Fruit fly (Drosophila melanogaster): Measurements from ENCODE around the gene CG14258.
A peak's percentile ranks its signal among the peaks of the same experiment; 100 is the strongest.

CG14258 gene

dm6 chr3R:27092843-27093242 lies at the start of gene CG14258:
Gene CG14258, plus strand, starts transcription at chr3R:27093143.
- no peak for TF ChIP-seq CTCF (optimal IDR thresholded peaks at IDR 0.05)

DNA sequence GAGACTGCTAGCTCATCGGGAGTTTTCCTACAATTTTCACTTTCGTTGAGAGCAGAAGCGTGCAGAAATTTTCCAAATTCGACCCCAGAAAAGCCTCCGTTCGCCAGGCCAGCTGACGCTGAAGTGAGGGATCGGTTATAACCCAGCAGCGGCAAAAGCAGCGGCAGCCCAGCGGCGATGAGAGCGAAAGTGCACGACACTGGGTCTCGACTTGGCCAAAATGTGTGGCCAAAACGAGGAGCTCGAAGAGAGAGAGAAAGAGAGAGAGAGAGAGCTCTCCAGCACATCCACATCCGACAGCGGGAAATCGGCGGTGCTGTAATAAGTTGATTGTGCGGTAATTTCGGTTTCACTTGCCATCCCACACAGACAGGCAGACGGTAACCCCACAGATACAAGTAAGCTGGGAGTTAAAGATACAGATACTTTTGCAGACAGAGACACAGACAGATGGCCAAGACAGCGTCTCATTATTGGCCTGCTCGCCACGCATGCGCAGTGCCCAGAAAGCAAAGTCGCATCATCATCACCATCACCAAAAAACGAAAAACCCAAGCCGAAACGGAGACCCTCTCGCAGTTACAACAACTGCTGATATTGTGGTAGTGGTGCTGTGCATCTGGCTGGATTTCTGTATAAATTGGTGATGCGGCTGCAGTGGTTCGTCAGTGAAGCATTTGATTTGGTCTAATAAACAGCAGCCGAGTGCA lies 44.2 kb upstream of the CG14258 start, which contains the start of gene TwdlT:
Gene TwdlT (plus strand): TSS at position 660 of the 710 bp plus-strand sequence.
- TF ChIP-seq CG8478 (optimal IDR thresholded peaks at IDR 0.05) (no peak), CTCF (optimal IDR thresholded peaks at IDR 0.05) (no peak)

DNA sequence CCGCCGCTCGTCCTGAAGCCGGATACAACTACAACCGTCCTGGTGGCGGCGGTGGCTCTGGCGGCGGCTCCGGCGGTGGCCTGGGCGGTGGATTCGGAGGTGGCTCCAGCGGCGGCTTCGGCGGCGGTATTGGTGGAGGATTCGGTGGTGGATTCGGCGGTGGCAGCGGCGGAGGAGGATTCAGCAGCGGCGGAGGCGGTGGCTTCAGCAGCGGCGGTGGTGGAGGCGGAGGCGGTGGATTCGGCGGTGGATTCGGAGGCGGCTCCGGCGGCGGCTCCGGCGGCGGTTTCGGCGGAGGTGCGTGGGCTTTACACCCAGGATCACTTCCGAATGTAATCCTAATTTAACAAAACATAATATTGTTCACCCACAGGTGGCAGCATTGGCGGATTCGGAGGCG lies 43.4 kb upstream of the CG14258 start:
- no peak for TF ChIP-seq CG8478 (optimal IDR thresholded peaks at IDR 0.05)
- no peak for TF ChIP-seq CTCF (optimal IDR thresholded peaks at IDR 0.05)

DNA sequence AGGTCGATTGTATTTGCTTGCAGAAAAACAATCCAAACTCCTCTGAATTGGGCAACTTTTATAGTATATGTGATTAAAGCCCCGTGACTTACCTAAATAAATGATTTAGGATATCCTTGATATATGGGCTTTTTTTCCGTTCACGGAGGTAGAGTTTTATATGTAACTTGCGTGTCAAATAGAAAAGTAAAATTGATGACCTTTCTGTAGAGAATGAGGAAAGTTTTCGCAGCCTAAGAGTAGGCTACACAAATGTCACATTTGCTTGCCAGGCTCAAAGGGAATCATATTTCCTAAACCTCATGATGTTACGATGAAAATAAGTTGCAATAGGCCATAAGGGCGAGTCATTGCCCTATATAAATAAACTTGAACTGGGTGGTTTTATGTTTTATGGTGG lies 36.8 kb upstream of the CG14258 start:
- no peak for TF ChIP-seq CG8478 (optimal IDR thresholded peaks at IDR 0.05)
- no peak for TF ChIP-seq CTCF (optimal IDR thresholded peaks at IDR 0.05)

dm6 chr3R:27061916-27062315 lies 31.0 kb upstream of the CG14258 start, which contains the start of gene CG34292:
Gene CG34292, plus strand, starts transcription at chr3R:27062216.
- no peak for TF ChIP-seq CTCF (optimal IDR thresholded peaks at IDR 0.05)
- no peak for TF ChIP-seq CG8478 (optimal IDR thresholded peaks at IDR 0.05)

DNA sequence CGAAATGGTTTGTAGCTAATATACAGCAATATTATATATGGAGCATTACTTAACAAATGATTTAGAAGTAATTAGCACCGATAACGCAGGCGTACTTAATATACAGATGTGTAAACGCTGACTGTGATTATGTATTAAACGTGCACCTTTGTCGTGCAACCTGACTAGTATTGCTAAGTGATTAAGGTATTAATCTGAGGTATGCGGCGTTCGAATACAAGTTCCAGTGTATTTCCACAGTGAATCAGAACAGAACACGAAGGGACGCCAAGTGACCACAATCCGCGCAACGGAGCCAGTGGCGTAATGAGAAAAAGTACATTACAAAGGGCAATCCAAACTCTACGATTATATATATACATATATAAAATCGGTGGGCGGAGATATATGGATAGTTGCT lies 28.8 kb upstream of the CG14258 start, which contains the start of gene Nep5:
Gene Nep5 (minus strand): TSS at position 101 of the 400 bp plus-strand sequence.
- TF ChIP-seq CTCF (optimal IDR thresholded peaks at IDR 0.05): no peak
- no peak for TF ChIP-seq CG8478 (optimal IDR thresholded peaks at IDR 0.05)

DNA sequence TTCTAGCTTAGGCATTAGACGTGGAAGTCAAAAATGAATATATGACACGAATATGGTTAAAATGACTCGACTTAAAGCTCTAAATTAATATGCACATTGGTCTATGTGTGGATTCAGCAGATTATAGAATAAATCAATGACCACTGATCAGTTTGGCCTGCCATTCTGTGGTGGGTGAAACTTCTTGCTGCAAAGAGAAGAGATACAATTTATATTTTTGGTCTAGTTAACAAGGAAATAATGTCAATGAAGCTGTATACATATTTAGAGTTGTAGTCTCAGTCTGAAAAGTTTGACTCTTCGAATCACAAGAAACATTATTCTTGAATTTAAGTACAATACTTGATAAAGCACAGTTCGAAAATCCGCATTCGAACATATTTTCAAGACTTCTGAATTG lies 27.8 kb upstream of the CG14258 start, which contains the start of gene CG43935:
Gene CG43935 (plus strand): TSS at position 301 of the 400 bp plus-strand sequence.
- no peak for TF ChIP-seq CG8478 (optimal IDR thresholded peaks at IDR 0.05)
- no peak for TF ChIP-seq CTCF (optimal IDR thresholded peaks at IDR 0.05)

dm6 chr3R:27067362-27067761 lies 25.6 kb upstream of the CG14258 start:
- TF ChIP-seq CTCF (optimal IDR thresholded peaks at IDR 0.05) (no peak), CG8478 (optimal IDR thresholded peaks at IDR 0.05) (no peak)

dm6 chr3R:27069201-27069600 lies 23.7 kb upstream of the CG14258 start:
- no peak for TF ChIP-seq CG8478 (optimal IDR thresholded peaks at IDR 0.05)
- no peak for TF ChIP-seq CTCF (optimal IDR thresholded peaks at IDR 0.05)

- TF ChIP-seq CTCF (optimal IDR thresholded peaks at IDR 0.05) (no peak), CG8478 (optimal IDR thresholded peaks at IDR 0.05) (no peak)
These were observed 22.9 kb upstream of the CG14258 start, which contains the start of gene spz for dm6 chr3R:27069810-27070625. Gene spz, minus strand, starts transcription at chr3R:27070070.

- TF ChIP-seq CG8478 (optimal IDR thresholded peaks at IDR 0.05): no peak
- TF ChIP-seq CTCF (optimal IDR thresholded peaks at IDR 0.05): no peak
These were observed 21.9 kb upstream of the CG14258 start for dm6 chr3R:27070906-27071498.

- no peak for TF ChIP-seq CG8478 (optimal IDR thresholded peaks at IDR 0.05)
- no peak for TF ChIP-seq CTCF (optimal IDR thresholded peaks at IDR 0.05)
These were observed 17.2 kb upstream of the CG14258 start, which contains the start of gene CG14257 for dm6 chr3R:27075694-27076093. Gene CG14257, plus strand, starts transcription at chr3R:27075870.

- TF ChIP-seq CTCF (optimal IDR thresholded peaks at IDR 0.05): no peak
- TF ChIP-seq CG8478 (optimal IDR thresholded peaks at IDR 0.05): no peak
These were observed 16.3 kb upstream of the CG14258 start for dm6 chr3R:27076618-27077017.

DNA sequence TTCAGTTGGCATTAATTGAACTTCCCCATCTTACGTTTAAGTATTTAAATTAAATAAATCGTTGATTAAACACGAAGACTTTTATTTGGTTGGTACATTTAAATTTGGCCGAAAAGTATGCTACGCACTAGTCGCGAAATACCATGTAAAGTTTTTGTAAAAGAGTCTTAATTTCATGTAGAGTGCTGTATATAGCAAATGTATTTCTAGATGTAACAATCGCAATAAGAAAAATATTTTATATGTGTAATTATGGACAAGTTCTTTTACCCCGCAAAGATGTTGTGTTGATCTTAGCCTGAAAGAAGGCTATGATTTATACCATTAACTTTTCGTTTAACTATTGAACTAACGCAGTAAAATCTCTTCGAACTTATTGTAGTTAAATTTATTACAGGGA lies 10.2 kb upstream of the CG14258 start:
- TF ChIP-seq CG8478 (optimal IDR thresholded peaks at IDR 0.05) (no peak), CTCF (optimal IDR thresholded peaks at IDR 0.05) (peak in 1 of 2 experiments; percentile 38)

DNA sequence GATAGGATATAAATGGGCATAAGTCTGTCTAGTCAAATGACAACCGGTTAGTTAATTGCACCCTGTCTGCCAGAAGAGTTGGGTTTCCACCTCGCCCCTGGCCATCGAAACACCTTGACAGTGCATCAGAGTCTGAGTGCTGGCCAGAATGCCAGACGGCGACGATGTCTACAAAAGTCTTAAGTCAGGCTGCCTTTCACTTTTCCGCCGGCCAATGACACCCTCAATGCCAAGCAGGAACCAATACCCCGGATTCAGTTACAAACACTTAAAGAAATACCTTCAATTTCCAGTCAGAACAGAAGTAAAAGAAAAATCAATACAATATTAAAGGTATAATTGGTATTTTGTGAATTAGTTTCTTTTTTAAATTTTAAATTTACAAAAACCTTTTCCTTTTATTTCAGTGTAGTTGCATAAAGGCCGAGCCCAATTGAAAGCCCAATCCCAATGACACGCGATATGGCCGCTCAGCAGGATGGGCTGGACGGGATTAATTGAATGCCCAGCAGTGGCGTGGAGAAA lies 8.4 kb upstream of the CG14258 start:
- TF ChIP-seq CG8478 (optimal IDR thresholded peaks at IDR 0.05) (no peak), CTCF (optimal IDR thresholded peaks at IDR 0.05) (no peak)
